Worm (Caenorhabditis elegans) whole organism, young adult: Measurements from ENCODE around the gene srx-39.

ENCODE experiments used
- F49E8.2 ChIP-seq: sonication (generic microtip); optimal IDR thresholded peaks from 3 replicates; lab custom pipeline; 2017; ENCODE audit warnings: missing genetic modification characterization, mild to moderate bottlenecking, missing compliant biosample characterization, antibody characterized with exemption, moderate library complexity; ENCODE audit not compliant: insufficient read depth
- Y56A3A.18 ChIP-seq: fragments of 200-800 bp; sonication (Bioruptor generic); IDR thresholded peaks from 2 replicates; pipeline ENCODE4 v1.3.6; 2022; ENCODE audit warnings: missing genetic modification reagents, missing genetic modification characterization, missing compliant biosample characterization
- ama-1 ChIP-seq, 3 experiments: fragments of 150-350 bp in 1 of 3; sonication (generic microtip) in 2 of 3; optimal IDR thresholded peaks; 2 replicates each; lab custom pipeline; 2014 to 2018; ENCODE audit warnings: missing biosample characterization in 2 of 3, missing genetic modification characterization in 2 of 3, missing genetic modification reagents in 2 of 3
- dpl-1 ChIP-seq: fragments of 150-350 bp; optimal IDR thresholded peaks from 2 replicates; lab custom pipeline; 2014; ENCODE audit warnings: missing biosample characterization, missing genetic modification reagents, missing genetic modification characterization
- lin-35 ChIP-seq, 3 experiments: fragments of 150-350 bp in 2 of 3; sonication (generic microtip) in 1 of 3; optimal IDR thresholded peaks; 2 replicates each; lab custom pipeline; 2014 to 2018; ENCODE audit warnings: missing biosample characterization in 3 of 3, missing genetic modification characterization in 3 of 3, missing genetic modification reagents in 3 of 3
- ztf-25 ChIP-seq: fragments of 200-800 bp; sonication (Bioruptor generic); IDR thresholded peaks from 2 replicates; pipeline ENCODE4 v1.3.6; 2022; ENCODE audit warnings: missing genetic modification reagents, missing genetic modification characterization, missing compliant biosample characterization

ce11 chrV:5204127-5204526, 46.6 kb upstream of the srx-39 start, which contains the start of gene ttc-37:
- TF ChIP-seq lin-35 (GFP tag; optimal IDR thresholded peaks at IDR 0.05; lab: Kevin White, UChicago) = peak; percentile 30 to 92 (median 44)
- TF ChIP-seq F49E8.2 (tag; lab: Kevin White, UChicago) = no peak
- TF ChIP-seq ama-1 (optimal IDR thresholded peaks at IDR 0.05; lab: Kevin White, UChicago) = no peak
- TF ChIP-seq ama-1 (GFP tag; optimal IDR thresholded peaks at IDR 0.05; lab: Kevin White, UChicago) = no peak
- no peak for TF ChIP-seq ztf-25 (GFP tag; lab: Robert Waterston, UW)
- no peak for TF ChIP-seq Y56A3A.18 (GFP tag; lab: Robert Waterston, UW)
- TF ChIP-seq dpl-1 (GFP tag; lab: Kevin White, UChicago) = peak; percentile 66
